Fruit fly (Drosophila melanogaster): ENCODE measurements around the gene RpL3.

Gene RpL3

DNA sequence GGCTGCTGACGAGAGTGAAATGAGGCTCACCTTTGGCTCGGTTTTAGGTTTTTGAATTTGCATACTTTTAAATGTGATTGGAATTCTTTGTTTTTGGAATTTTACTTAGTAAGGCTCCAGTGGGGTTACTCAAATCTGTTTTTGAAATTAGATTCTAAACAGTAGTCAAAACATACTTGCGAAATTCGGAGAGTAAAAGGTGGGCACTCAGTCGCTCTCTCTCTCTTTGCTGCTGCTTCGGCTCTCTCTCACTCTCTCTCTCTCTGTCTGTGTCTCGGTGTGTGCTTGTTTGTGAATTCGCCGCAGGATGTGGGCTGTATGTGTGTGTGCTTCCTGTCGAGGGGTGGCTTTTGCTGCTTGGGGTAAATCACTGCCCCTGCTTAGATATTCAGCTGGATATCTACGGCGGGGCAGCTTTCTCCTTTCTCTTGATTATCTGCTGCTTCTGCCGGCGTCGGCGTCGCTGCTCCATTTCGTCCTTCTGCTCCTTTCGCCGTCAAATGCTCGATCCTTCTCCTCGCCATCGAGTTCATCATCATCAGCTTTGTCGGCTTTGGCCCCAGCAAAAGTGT lies 32.8 kb downstream of the RpL3 start:
- TF ChIP-seq fd96Cb (tag; optimal IDR thresholded peaks at IDR 0.05) (no peak), disco-r (GFP tag; optimal IDR thresholded peaks at IDR 0.05) (no peak), Ets97D (GFP tag; optimal IDR thresholded peaks at IDR 0.05) (no peak), Nf-YB (GFP tag; optimal IDR thresholded peaks at IDR 0.05) (peak; percentile 82), Deaf1 (tag; optimal IDR thresholded peaks at IDR 0.05) (peak; percentile 81), Trl (optimal IDR thresholded peaks at IDR 0.05) (peak; percentile 79 to 85), Trl (GFP tag; optimal IDR thresholded peaks at IDR 0.05) (no peak), Adf1 (GFP tag; IDR thresholded peaks at IDR 0.05) (peak; percentile 86), cg (GFP tag; optimal IDR thresholded peaks at IDR 0.05) (peak; percentile 57), chm (GFP tag; IDR thresholded peaks at IDR 0.05) (no peak), CG18011 (GFP tag; optimal IDR thresholded peaks at IDR 0.05) (no peak), z (GFP tag; IDR thresholded peaks at IDR 0.05) (0 out of 3 replicates have a peak, but pooled peaks have one; percentile 6), Hsf (GFP tag; optimal IDR thresholded peaks at IDR 0.05) (no peak), danr (GFP tag; IDR thresholded peaks at IDR 0.05) (no peak), hb (GFP tag; IDR thresholded peaks at IDR 0.05; ENCODE audit: partially characterized antibody) (no peak), yki (optimal IDR thresholded peaks at IDR 0.05) (peak; percentile 79), grau (tag; optimal IDR thresholded peaks at IDR 0.05) (no peak), jumu (GFP tag; optimal IDR thresholded peaks at IDR 0.05) (no peak), usp (GFP tag; optimal IDR thresholded peaks at IDR 0.05) (no peak), Sox100B (GFP tag; optimal IDR thresholded peaks at IDR 0.05) (no peak), CG1233 (GFP tag; optimal IDR thresholded peaks at IDR 0.05) (no peak), fru (optimal IDR thresholded peaks at IDR 0.05) (no peak), Nf-YC (tag; optimal IDR thresholded peaks at IDR 0.05) (peak; percentile 90), CG10959 (GFP tag; IDR thresholded peaks at IDR 0.05) (no peak), Ets65A (GFP tag) (peak; percentile 63), gt (GFP tag; IDR thresholded peaks at IDR 0.05) (no peak), Ada2b (GFP tag; IDR thresholded peaks at IDR 0.05) (no peak), kah (GFP tag; optimal IDR thresholded peaks at IDR 0.05) (no peak), p53 (GFP tag; optimal IDR thresholded peaks at IDR 0.05) (no peak), Hmr (GFP tag; optimal IDR thresholded peaks at IDR 0.05) (no peak)

DNA sequence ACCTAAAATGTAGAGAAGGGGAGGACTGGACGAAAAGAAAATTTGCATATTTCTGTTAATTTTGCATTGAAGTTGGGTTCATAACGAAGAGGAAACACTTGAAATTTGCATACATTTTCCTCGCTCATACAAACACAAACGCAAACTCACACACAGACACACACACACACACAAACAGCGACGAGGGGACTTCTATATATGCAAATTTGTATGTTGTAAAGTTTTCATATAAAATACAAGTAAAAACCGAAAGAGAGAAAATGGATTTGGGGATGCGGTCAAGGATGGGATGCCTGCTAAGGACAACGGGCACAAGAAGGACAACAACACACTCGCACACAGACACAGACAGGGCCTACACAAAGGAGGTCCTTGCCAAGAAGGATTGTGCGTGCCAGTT lies 35.8 kb downstream of the RpL3 start:
- TF ChIP-seq CG10543 (GFP tag; optimal IDR thresholded peaks at IDR 0.05) (no peak), az2 (GFP tag; optimal IDR thresholded peaks at IDR 0.05) (no peak), tgo (GFP tag; IDR thresholded peaks at IDR 0.05) (no peak), TFAM (GFP tag; optimal IDR thresholded peaks at IDR 0.05) (no peak), CG10431 (GFP tag; optimal IDR thresholded peaks at IDR 0.05) (no peak), Ets65A (GFP tag) (peak; percentile 93)

DNA sequence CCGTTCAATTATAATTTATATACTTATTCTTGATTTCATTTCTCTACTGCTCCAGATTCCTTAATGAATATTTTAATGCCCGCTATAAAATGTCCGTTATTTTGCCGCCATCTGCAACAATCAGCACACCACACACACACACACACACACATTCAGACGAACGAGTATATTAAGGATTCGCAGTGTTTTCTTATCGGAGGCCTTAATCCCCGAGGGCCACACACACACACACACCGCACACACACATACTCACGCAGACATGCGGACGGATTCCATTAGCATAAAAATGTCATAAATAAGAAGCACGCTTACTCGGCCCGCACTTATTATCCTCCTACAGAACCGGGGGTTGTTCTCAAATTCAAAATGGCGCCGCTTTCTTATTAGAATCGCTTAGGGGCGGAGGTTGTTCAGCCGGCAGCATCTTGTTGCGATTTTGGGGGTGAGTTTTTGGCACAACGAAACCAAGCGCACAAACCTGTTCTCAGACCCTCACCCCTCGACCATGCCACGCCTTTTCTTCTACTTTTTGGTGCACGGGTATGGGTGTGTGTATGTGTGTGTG lies 39.4 kb downstream of the RpL3 start:
- TF ChIP-seq mam (GFP tag; optimal IDR thresholded peaks at IDR 0.05) (no peak), Sin3A (optimal IDR thresholded peaks at IDR 0.05) (no peak), seq (GFP tag; IDR thresholded peaks at IDR 0.05) (peak; percentile 85), CG30403 (GFP tag; optimal IDR thresholded peaks at IDR 0.05) (no peak), CG7745 (tag; optimal IDR thresholded peaks at IDR 0.05) (no peak), phol (tag; optimal IDR thresholded peaks at IDR 0.05) (peak; percentile 60), CG3847 (GFP tag; IDR thresholded peaks at IDR 0.05) (no peak), CG33213 (GFP tag; optimal IDR thresholded peaks at IDR 0.05) (no peak), Nf-YC (tag; optimal IDR thresholded peaks at IDR 0.05) (peak; percentile 90), org-1 (GFP tag; optimal IDR thresholded peaks at IDR 0.05) (no peak), cg (GFP tag; optimal IDR thresholded peaks at IDR 0.05) (peak; percentile 68), pros (GFP tag; optimal IDR thresholded peaks at IDR 0.05) (peak; percentile 89), tgo (GFP tag; IDR thresholded peaks at IDR 0.05) (no peak), pzg (GFP tag; optimal IDR thresholded peaks at IDR 0.05) (no peak), CG1647 (GFP tag; optimal IDR thresholded peaks at IDR 0.05) (no peak), Nf-YB (GFP tag; optimal IDR thresholded peaks at IDR 0.05) (peak; percentile 82), insv (GFP tag; optimal IDR thresholded peaks at IDR 0.05) (peak; percentile 10 to 93), TFAM (GFP tag; optimal IDR thresholded peaks at IDR 0.05) (no peak), zen (tag; optimal IDR thresholded peaks at IDR 0.05) (peak; percentile 51)
